Worm (Caenorhabditis elegans) whole organism, L1 larva: ENCODE measurements around the gene R07E3.4.
A peak's percentile ranks its signal among the peaks of the same experiment; 100 is the strongest.

Experiments used
- C16A3.4 ChIP-seq: fragments of 150-350 bp; optimal IDR thresholded peaks from 2 replicates; lab custom pipeline; 2014; ENCODE audit warnings: missing biosample characterization, missing genetic modification characterization
- C34B4.2 ChIP-seq: sonication (generic microtip); optimal IDR thresholded peaks from 2 replicates; lab custom pipeline; 2017; ENCODE audit warnings: mild to moderate bottlenecking, missing genetic modification characterization, missing compliant biosample characterization
- F16B12.6 ChIP-seq: fragments of 150-350 bp; optimal IDR thresholded peaks from 2 replicates; lab custom pipeline; 2014; ENCODE audit warnings: missing biosample characterization, missing genetic modification characterization
- blmp-1 ChIP-seq: fragments of 150-350 bp; optimal IDR thresholded peaks from 2 replicates; lab custom pipeline; 2014; ENCODE audit warnings: missing biosample characterization, missing genetic modification characterization
- ceh-63 ChIP-seq: fragments of 200-800 bp; sonication (Bioruptor generic); optimal IDR thresholded peaks from 2 replicates; lab custom pipeline; 2018; ENCODE audit warnings: mild to moderate bottlenecking, missing genetic modification characterization, missing compliant biosample characterization
- ceh-8 ChIP-seq: fragments of 200-800 bp; sonication (Bioruptor generic); optimal IDR thresholded peaks from 2 replicates; lab custom pipeline; 2018; ENCODE audit warnings: mild to moderate bottlenecking, missing genetic modification characterization, moderate library complexity, missing compliant biosample characterization
- ceh-90 ChIP-seq: sonication (generic microtip); optimal IDR thresholded peaks from 2 replicates; lab custom pipeline; 2016; ENCODE audit warnings: missing genetic modification characterization, missing compliant biosample characterization
- dpl-1 ChIP-seq, 3 experiments: fragments of 150-350 bp in 2 of 3; sonication (generic microtip) in 1 of 3; optimal IDR thresholded peaks; 2 replicates each; lab custom pipeline; 2014 to 2017; ENCODE audit warnings: missing biosample characterization in 3 of 3, missing genetic modification characterization in 3 of 3, missing genetic modification reagents in 3 of 3
- efl-1 ChIP-seq, 4 experiments: fragments of 150-350 bp; optimal IDR thresholded peaks in 3 of 4; peaks in 1 of 4; 1 replicate in 1 of 4; 2 replicates in 3 of 4; lab custom pipeline; 2014; ENCODE audit warnings: missing biosample characterization in 2 of 4, missing genetic modification characterization in 2 of 4, missing genetic modification reagents in 2 of 4
- efl-3 ChIP-seq: fragments of 200-800 bp; sonication (Bioruptor generic); optimal IDR thresholded peaks from 2 replicates; lab custom pipeline; 2018; ENCODE audit warnings: mild to moderate bottlenecking, missing genetic modification characterization, missing compliant biosample characterization
- elt-2 ChIP-seq: sonication (generic microtip); optimal IDR thresholded peaks from 2 replicates; lab custom pipeline; 2016; ENCODE audit warnings: missing genetic modification characterization, mild to moderate bottlenecking, inconsistent platforms, missing compliant biosample characterization, missing genetic modification reagents
- elt-3 ChIP-seq, 6 experiments: fragments of 150-350 bp in 1 of 6; sonication (generic microtip); optimal IDR thresholded peaks; 2 replicates each; lab custom pipeline; 2017 to 2018; ENCODE audit warnings: missing biosample characterization in 6 of 6, missing genetic modification characterization in 6 of 6, inconsistent platforms in 1 of 6
- fkh-4 ChIP-seq: sonication (generic microtip); optimal IDR thresholded peaks from 2 replicates; lab custom pipeline; 2016; ENCODE audit warnings: missing compliant biosample characterization, missing genetic modification characterization, borderline replicate concordance
- fkh-8 ChIP-seq: sonication (generic microtip); optimal IDR thresholded peaks from 2 replicates; lab custom pipeline; 2016; ENCODE audit warnings: mild to moderate bottlenecking, missing genetic modification characterization, missing compliant biosample characterization
- fos-1 ChIP-seq: fragments of 150-350 bp; optimal IDR thresholded peaks from 2 replicates; lab custom pipeline; 2014; ENCODE audit warnings: missing biosample characterization, missing genetic modification characterization
- hlh-17 ChIP-seq: fragments of 200-800 bp; sonication (Bioruptor generic); optimal IDR thresholded peaks from 2 replicates; lab custom pipeline; 2018; ENCODE audit warnings: missing genetic modification characterization, mild to moderate bottlenecking, missing compliant biosample characterization, moderate library complexity, borderline replicate concordance
- hpl-2 ChIP-seq: fragments of 150-350 bp; optimal IDR thresholded peaks from 2 replicates; lab custom pipeline; 2014; ENCODE audit warnings: missing biosample characterization, missing genetic modification reagents, missing genetic modification characterization
- irx-1 ChIP-seq: sonication (generic microtip); optimal IDR thresholded peaks from 2 replicates; lab custom pipeline; 2016; ENCODE audit warnings: missing genetic modification characterization, missing compliant biosample characterization
- isw-1 ChIP-seq: fragments of 200-800 bp; sonication (Bioruptor generic); IDR thresholded peaks from 2 replicates; pipeline ENCODE4 v1.3.6; 2022; ENCODE audit warnings: missing genetic modification characterization, missing compliant biosample characterization
- jun-1 ChIP-seq: fragments of 150-350 bp; optimal IDR thresholded peaks from 2 replicates; lab custom pipeline; 2014; ENCODE audit warnings: missing biosample characterization, missing genetic modification reagents, missing genetic modification characterization
- lin-13 ChIP-seq: fragments of 150-350 bp; optimal IDR thresholded peaks from 2 replicates; lab custom pipeline; 2014; ENCODE audit warnings: missing biosample characterization, missing genetic modification reagents, missing genetic modification characterization
- lin-14 ChIP-seq: fragments of 200-800 bp; sonication (Bioruptor generic); optimal IDR thresholded peaks from 2 replicates; lab custom pipeline; 2018; ENCODE audit warnings: mild to moderate bottlenecking, missing genetic modification characterization, moderate library complexity, missing compliant biosample characterization
- lin-15B ChIP-seq: fragments of 150-350 bp; sonication (generic microtip); optimal IDR thresholded peaks from 3 replicates; lab custom pipeline; 2014; ENCODE audit warnings: missing biosample characterization, missing genetic modification characterization
- lin-39 ChIP-seq: fragments of 150-350 bp; optimal IDR thresholded peaks from 2 replicates; lab custom pipeline; 2014; ENCODE audit warnings: missing biosample characterization, missing genetic modification reagents, missing genetic modification characterization
- mab-9 ChIP-seq: fragments of 200-800 bp; sonication (Bioruptor generic); IDR thresholded peaks from 2 replicates; pipeline ENCODE4 v1.3.6; 2022; ENCODE audit warnings: missing genetic modification reagents, missing genetic modification characterization, missing compliant biosample characterization
- nhr-11 ChIP-seq: fragments of 150-350 bp; optimal IDR thresholded peaks from 2 replicates; lab custom pipeline; 2014; ENCODE audit warnings: missing biosample characterization, missing genetic modification characterization
- nhr-20 ChIP-seq: sonication (generic microtip); optimal IDR thresholded peaks from 2 replicates; lab custom pipeline; 2016; ENCODE audit warnings: mild to moderate bottlenecking, missing genetic modification characterization, missing compliant biosample characterization
- nhr-237 ChIP-seq: fragments of 150-350 bp; optimal IDR thresholded peaks from 2 replicates; lab custom pipeline; 2014; ENCODE audit warnings: missing biosample characterization, missing genetic modification characterization
- nhr-47 ChIP-seq: sonication (generic microtip); optimal IDR thresholded peaks from 2 replicates; lab custom pipeline; 2016; ENCODE audit warnings: mild to moderate bottlenecking, missing genetic modification characterization, moderate library complexity, missing compliant biosample characterization
- nhr-71 ChIP-seq: sonication (generic microtip); optimal IDR thresholded peaks from 2 replicates; lab custom pipeline; 2016; ENCODE audit warnings: mild to moderate bottlenecking, missing genetic modification characterization, moderate library complexity, missing compliant biosample characterization
- nhr-76 ChIP-seq: sonication (generic microtip); optimal IDR thresholded peaks from 2 replicates; lab custom pipeline; 2017; ENCODE audit warnings: missing biosample characterization, missing genetic modification characterization
- nhr-77 ChIP-seq: fragments of 150-350 bp; optimal IDR thresholded peaks from 2 replicates; lab custom pipeline; 2014; ENCODE audit warnings: missing biosample characterization, missing genetic modification characterization
- nhr-84 ChIP-seq: sonication (generic microtip); optimal IDR thresholded peaks from 2 replicates; lab custom pipeline; 2017; ENCODE audit warnings: missing biosample characterization, missing genetic modification characterization
- nhr-85 ChIP-seq: sonication (generic microtip); peaks from one replicate; lab custom pipeline; 2016; ENCODE audit warnings: missing genetic modification characterization, inconsistent platforms, missing compliant biosample characterization
- pag-3 ChIP-seq: sonication (generic microtip); optimal IDR thresholded peaks from 2 replicates; lab custom pipeline; 2017; ENCODE audit warnings: missing genetic modification characterization, mild to moderate bottlenecking, missing compliant biosample characterization, antibody characterized with exemption, borderline replicate concordance; ENCODE audit not compliant: insufficient read depth
- skn-1 ChIP-seq: fragments of 150-350 bp; optimal IDR thresholded peaks from 2 replicates; lab custom pipeline; 2014; ENCODE audit warnings: missing biosample characterization, missing genetic modification characterization
- snpc-4 ChIP-seq: fragments of 150-350 bp; optimal IDR thresholded peaks from 2 replicates; lab custom pipeline; 2014; ENCODE audit warnings: missing biosample characterization, missing genetic modification characterization
- tlp-1 ChIP-seq: fragments of 150-350 bp; optimal IDR thresholded peaks from 2 replicates; lab custom pipeline; 2014; ENCODE audit warnings: missing biosample characterization, missing genetic modification characterization
- unc-30 ChIP-seq: sonication (generic microtip); optimal IDR thresholded peaks from 2 replicates; lab custom pipeline; 2017; ENCODE audit warnings: missing biosample characterization, missing genetic modification characterization
- unc-62 ChIP-seq: fragments of 150-350 bp; optimal IDR thresholded peaks from 2 replicates; lab custom pipeline; 2014; ENCODE audit warnings: missing biosample characterization, missing genetic modification reagents, missing genetic modification characterization
- zag-1 ChIP-seq: fragments of 150-350 bp; optimal IDR thresholded peaks from 2 replicates; lab custom pipeline; 2014; ENCODE audit warnings: missing biosample characterization, missing genetic modification characterization
- ztf-11 ChIP-seq, 2 experiments: sonication (generic microtip); optimal IDR thresholded peaks; 2 replicates each; lab custom pipeline; 2016 to 2017; ENCODE audit warnings: missing genetic modification characterization in 2 of 2, missing biosample characterization in 1 of 2, missing compliant biosample characterization in 1 of 2
- ztf-4 ChIP-seq: fragments of 150-350 bp; optimal IDR thresholded peaks from 2 replicates; lab custom pipeline; 2014; ENCODE audit warnings: missing biosample characterization, missing genetic modification characterization

Gene R07E3.4

DNA sequence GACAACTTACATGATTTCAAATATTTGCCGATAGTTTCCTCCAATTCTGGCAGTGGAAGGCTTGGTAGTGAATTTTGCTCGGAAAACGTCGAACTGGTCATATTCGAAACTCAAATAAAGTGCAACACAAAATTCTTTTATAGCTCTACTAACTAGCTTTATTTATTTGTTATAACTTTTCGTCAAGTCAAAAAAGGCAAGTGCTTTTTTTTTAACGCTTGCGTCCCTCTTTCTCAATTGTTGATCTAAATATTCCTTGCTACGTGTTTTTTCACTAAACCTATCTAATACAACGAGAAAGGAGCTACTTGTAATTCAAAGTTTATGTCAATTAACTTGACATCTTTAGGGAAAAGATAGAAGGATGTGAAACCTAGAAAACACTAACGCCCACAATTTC, 22.8 kb downstream of the R07E3.4 start, which contains the start of gene F41E7.6:
Gene F41E7.6 (minus strand): TSS at position 101 of the 400 bp plus-strand sequence.
- TF ChIP-seq unc-62 (GFP tag; lab: Kevin White, UChicago) (no peak), fkh-8 (tag; lab: Kevin White, UChicago) (no peak), skn-1 (tag; lab: Kevin White, UChicago) (no peak), nhr-11 (tag; lab: Kevin White, UChicago) (no peak), ceh-63 (GFP tag; lab: Kevin White, UChicago) (no peak), snpc-4 (tag; lab: Kevin White, UChicago) (no peak), isw-1 (no peak), fkh-4 (no peak), lin-15B (tag; lab: Kevin White, UChicago) (no peak), nhr-76 (tag; lab: Kevin White, UChicago) (no peak), C16A3.4 (tag; lab: Kevin White, UChicago) (no peak), hpl-2 (GFP tag; lab: Kevin White, UChicago) (no peak), mab-9 (no peak), ztf-4 (tag; lab: Kevin White, UChicago) (no peak), ceh-90 (tag; lab: Kevin White, UChicago) (no peak)

DNA sequence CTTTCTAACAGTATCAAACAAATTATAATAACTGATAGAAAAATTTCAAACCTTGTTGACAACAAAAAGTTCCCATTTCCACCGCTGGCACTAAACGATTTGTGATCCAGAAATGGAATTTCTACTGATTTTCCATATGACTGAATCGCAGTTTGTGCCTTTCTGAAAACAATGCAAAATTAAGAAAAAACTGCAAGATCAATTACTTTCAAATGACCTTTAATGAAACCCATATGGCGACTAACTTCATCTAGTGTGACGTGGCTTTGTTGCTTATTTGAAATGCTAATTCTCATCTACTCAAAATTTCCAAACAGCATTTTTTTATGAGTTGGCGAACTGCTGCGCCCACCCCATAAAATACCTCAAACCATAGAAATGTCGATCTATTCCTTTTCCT, 25.7 kb downstream of the R07E3.4 start, which contains the start of gene F41E7.7:
Gene F41E7.7 (plus strand): TSS at position 301 of the 400 bp plus-strand sequence.
- TF ChIP-seq nhr-47 (no peak), efl-1 (optimal IDR thresholded peaks at IDR 0.05; lab: Kevin White, UChicago) (no peak), efl-1 (GFP tag; optimal IDR thresholded peaks at IDR 0.05 in 1 of 2; lab: Kevin White, UChicago) (peak in 1 of 2 experiments; percentile 11), C34B4.2 (tag; lab: Kevin White, UChicago) (no peak)
- TF ChIP-seq, all 84 proteins: peak for 1

DNA sequence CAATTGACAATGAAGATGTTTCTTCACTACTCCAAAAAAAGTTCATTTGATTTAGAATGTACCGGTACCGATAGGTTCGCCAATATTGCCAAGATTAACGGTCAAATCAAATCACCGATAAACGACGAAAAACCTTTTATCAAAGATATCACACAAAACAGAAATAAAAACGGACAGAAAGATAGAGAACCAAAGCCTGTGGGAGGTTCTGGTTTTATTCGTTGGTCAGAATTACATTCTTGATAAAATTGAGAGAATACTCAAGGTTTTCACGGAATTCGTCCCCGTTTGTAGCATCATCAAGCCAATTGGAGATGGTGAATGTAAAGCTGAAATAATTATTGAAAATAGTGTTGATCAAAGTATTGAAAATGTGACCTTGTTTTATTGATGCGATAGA, 26.2 kb downstream of the R07E3.4 start:
- no peak for TF ChIP-seq zag-1
- no peak for TF ChIP-seq dpl-1 (GFP tag; optimal IDR thresholded peaks at IDR 0.05; lab: Kevin White, UChicago)
- no peak for TF ChIP-seq ztf-11 (tag; optimal IDR thresholded peaks at IDR 0.05; lab: Kevin White, UChicago)
- no peak for TF ChIP-seq hlh-17
- TF ChIP-seq blmp-1 (tag; lab: Kevin White, UChicago) = peak; percentile 23
- TF ChIP-seq nhr-20 (tag; lab: Kevin White, UChicago) = peak; percentile 17
- no peak for TF ChIP-seq pag-3 (tag; lab: Kevin White, UChicago)
- no peak for TF ChIP-seq ceh-90 (tag; lab: Kevin White, UChicago)
- no peak for TF ChIP-seq jun-1
- no peak for TF ChIP-seq F16B12.6 (tag; lab: Kevin White, UChicago)
- no peak for TF ChIP-seq tlp-1 (tag; lab: Kevin White, UChicago)
- no peak for TF ChIP-seq lin-39 (tag; lab: Kevin White, UChicago)
- no peak for TF ChIP-seq ceh-8 (GFP tag; lab: Kevin White, UChicago)
- TF ChIP-seq irx-1 (tag; lab: Kevin White, UChicago) = no peak
- TF ChIP-seq lin-14 (GFP tag; lab: Kevin White, UChicago) = peak; percentile 36
- TF ChIP-seq elt-2 (tag; lab: Kevin White, UChicago) = no peak
- peak in 2 of 6 experiments; percentile 12 to 27 for TF ChIP-seq elt-3 (tag; optimal IDR thresholded peaks at IDR 0.05; lab: Kevin White, UChicago)
- TF ChIP-seq nhr-85 (tag; lab: Kevin White, UChicago) = peak; percentile 68
- TF ChIP-seq nhr-84 (tag; lab: Kevin White, UChicago) = no peak
- no peak for TF ChIP-seq ztf-4 (tag; lab: Kevin White, UChicago)
- TF ChIP-seq fkh-4 = no peak
- TF ChIP-seq nhr-71 = peak; percentile 18
- TF ChIP-seq nhr-237 (tag; lab: Kevin White, UChicago) = no peak
- TF ChIP-seq fos-1 (tag; lab: Kevin White, UChicago) = no peak
- no peak for TF ChIP-seq nhr-47
- no peak for TF ChIP-seq unc-30 (tag; lab: Kevin White, UChicago)
- no peak for TF ChIP-seq nhr-77
- no peak for TF ChIP-seq efl-3 (GFP tag; lab: Kevin White, UChicago)
- TF ChIP-seq lin-13 = no peak
- TF ChIP-seq ceh-63 (GFP tag; lab: Kevin White, UChicago) = no peak
- TF ChIP-seq efl-1 (optimal IDR thresholded peaks at IDR 0.05; lab: Kevin White, UChicago) = no peak
- peak in 1 of 2 experiments; percentile 27 for TF ChIP-seq efl-1 (GFP tag; optimal IDR thresholded peaks at IDR 0.05 in 1 of 2; lab: Kevin White, UChicago)
- no peak for TF ChIP-seq hpl-2 (GFP tag; lab: Kevin White, UChicago)
- no peak for TF ChIP-seq skn-1 (tag; lab: Kevin White, UChicago)
